Fruit fly (Drosophila melanogaster) whole organism, adult: ENCODE measurements around the gene CG31697.

Experiments
- CG11617 ChIP-seq: fragments of 200-800 bp; sonication (Bioruptor generic); optimal IDR thresholded peaks from 2 replicates; lab custom pipeline; 2017; ENCODE audit warnings: mild to moderate bottlenecking, missing biosample characterization, missing genetic modification reagents, missing genetic modification characterization
- CG12768 ChIP-seq: fragments of 200-800 bp; sonication (Bioruptor generic); optimal IDR thresholded peaks from 2 replicates; lab custom pipeline; 2017; ENCODE audit warnings: missing biosample characterization, missing genetic modification characterization, mild to moderate bottlenecking, moderate library complexity, missing genetic modification reagents
- CG14711 ChIP-seq: fragments of 200-800 bp; sonication (Bioruptor generic); optimal IDR thresholded peaks from 2 replicates; lab custom pipeline; 2018; ENCODE audit warnings: missing biosample characterization, mild to moderate bottlenecking, missing genetic modification characterization, moderate library complexity
- CG33017 ChIP-seq: fragments of 200-800 bp; sonication (Bioruptor generic); optimal IDR thresholded peaks from 2 replicates; lab custom pipeline; 2018; ENCODE audit warnings: missing biosample characterization, mild to moderate bottlenecking, missing genetic modification characterization, moderate library complexity
- CG5204 ChIP-seq: fragments of 200-800 bp; sonication (Bioruptor generic); optimal IDR thresholded peaks from 2 replicates; lab custom pipeline; 2016; ENCODE audit warnings: missing biosample characterization, missing genetic modification characterization
- CG7045 ChIP-seq: fragments of 200-800 bp; sonication (Bioruptor generic); optimal IDR thresholded peaks from 2 replicates; lab custom pipeline; 2017; ENCODE audit warnings: missing biosample characterization, mild to moderate bottlenecking, missing genetic modification characterization
- CG7101 ChIP-seq: fragments of 200-800 bp; sonication (Bioruptor generic); optimal IDR thresholded peaks from 2 replicates; lab custom pipeline; 2018; ENCODE audit warnings: missing biosample characterization, mild to moderate bottlenecking, missing genetic modification characterization, moderate library complexity
- Clk ChIP-seq: fragments of 200-800 bp; sonication (Bioruptor generic); optimal IDR thresholded peaks from 2 replicates; lab custom pipeline; 2017; ENCODE audit warnings: missing biosample characterization, missing genetic modification characterization
- Hr96 ChIP-seq: fragments of 200-800 bp; sonication (Bioruptor generic); optimal IDR thresholded peaks from 2 replicates; lab custom pipeline; 2016; ENCODE audit warnings: missing biosample characterization, missing genetic modification characterization
- Mnt ChIP-seq: fragments of 200-800 bp; sonication (Bioruptor generic); optimal IDR thresholded peaks from 2 replicates; lab custom pipeline; 2016; ENCODE audit warnings: missing biosample characterization, mild to moderate bottlenecking, missing genetic modification characterization
- kay ChIP-seq: fragments of 200-800 bp; sonication (Bioruptor generic); peaks from one replicate; lab custom pipeline; 2016; ENCODE audit warnings: missing biosample characterization, missing genetic modification characterization, borderline replicate concordance
- tj ChIP-seq: fragments of 200-800 bp; sonication (Bioruptor generic); optimal IDR thresholded peaks from 3 replicates; lab custom pipeline; 2017; ENCODE audit warnings: missing biosample characterization, mild to moderate bottlenecking, missing genetic modification characterization, moderate library complexity
- toe ChIP-seq: fragments of 200-800 bp; sonication (Bioruptor generic); optimal IDR thresholded peaks from 2 replicates; lab custom pipeline; 2016; ENCODE audit warnings: missing biosample characterization, missing genetic modification characterization

dm6 chr2L:19530092-19530491 lies 5.2 kb upstream of the CG31697 start, which contains the start of gene CG10165:
- TF ChIP-seq CG14711 (tag; lab: Kevin White, UChicago) (peak; percentile 16), CG7045 (GFP tag; lab: Kevin White, UChicago) (no peak), toe (GFP tag; lab: Kevin White, UChicago) (no peak), Mnt (GFP tag; lab: Kevin White, UChicago) (peak; percentile 29), CG5204 (GFP tag; lab: Kevin White, UChicago) (no peak), tj (GFP tag; lab: Kevin White, UChicago) (no peak), kay (GFP tag; lab: Kevin White, UChicago) (no peak), CG12768 (GFP tag; lab: Kevin White, UChicago) (no peak), CG11617 (no peak), CG33017 (no peak), CG7101 (tag; lab: Kevin White, UChicago) (peak; percentile 26), Hr96 (no peak), Clk (GFP tag; lab: Kevin White, UChicago) (no peak)
